Fruit fly (Drosophila melanogaster) whole organism, adult: Measurements from ENCODE around the gene Ogg1.

Experiments used
- CG12768 ChIP-seq: fragments of 200-800 bp; sonication (Bioruptor generic); optimal IDR thresholded peaks from 2 replicates; lab custom pipeline; 2017; ENCODE audit warnings: missing biosample characterization, missing genetic modification characterization, mild to moderate bottlenecking, moderate library complexity, missing genetic modification reagents
- CG14711 ChIP-seq: fragments of 200-800 bp; sonication (Bioruptor generic); optimal IDR thresholded peaks from 2 replicates; lab custom pipeline; 2018; ENCODE audit warnings: missing biosample characterization, mild to moderate bottlenecking, missing genetic modification characterization, moderate library complexity
- CG1620 ChIP-seq: fragments of 200-800 bp; sonication (Bioruptor generic); optimal IDR thresholded peaks from 2 replicates; lab custom pipeline; 2016; ENCODE audit warnings: missing biosample characterization, missing genetic modification characterization
- CG5204 ChIP-seq: fragments of 200-800 bp; sonication (Bioruptor generic); optimal IDR thresholded peaks from 2 replicates; lab custom pipeline; 2016; ENCODE audit warnings: missing biosample characterization, missing genetic modification characterization
- CG7045 ChIP-seq: fragments of 200-800 bp; sonication (Bioruptor generic); optimal IDR thresholded peaks from 2 replicates; lab custom pipeline; 2017; ENCODE audit warnings: missing biosample characterization, mild to moderate bottlenecking, missing genetic modification characterization
- Hr96 ChIP-seq: fragments of 200-800 bp; sonication (Bioruptor generic); optimal IDR thresholded peaks from 2 replicates; lab custom pipeline; 2016; ENCODE audit warnings: missing biosample characterization, missing genetic modification characterization
- kay ChIP-seq: fragments of 200-800 bp; sonication (Bioruptor generic); peaks from one replicate; lab custom pipeline; 2016; ENCODE audit warnings: missing biosample characterization, missing genetic modification characterization, borderline replicate concordance
- ovo ChIP-seq: fragments of 200-800 bp; sonication (Bioruptor generic); optimal IDR thresholded peaks from 2 replicates; lab custom pipeline; 2016; ENCODE audit warnings: missing biosample characterization, missing genetic modification characterization
- pad ChIP-seq: fragments of 200-800 bp; sonication (Bioruptor generic); optimal IDR thresholded peaks from 3 replicates; lab custom pipeline; 2017; ENCODE audit warnings: missing biosample characterization, missing genetic modification characterization, mild to moderate bottlenecking, moderate library complexity, missing genetic modification reagents
- tj ChIP-seq: fragments of 200-800 bp; sonication (Bioruptor generic); optimal IDR thresholded peaks from 3 replicates; lab custom pipeline; 2017; ENCODE audit warnings: missing biosample characterization, mild to moderate bottlenecking, missing genetic modification characterization, moderate library complexity

- TF ChIP-seq CG14711 (tag; lab: Kevin White, UChicago) (peak; percentile 91), pad (peak; percentile 80), tj (GFP tag; lab: Kevin White, UChicago) (peak; percentile 78), CG7045 (peak; percentile 88), CG5204 (GFP tag; lab: Kevin White, UChicago) (peak; percentile 87), kay (GFP tag; lab: Kevin White, UChicago) (peak; percentile 96), Hr96 (GFP tag; lab: Kevin White, UChicago) (peak; percentile 97), CG1620 (GFP tag; lab: Kevin White, UChicago) (peak; percentile 93), ovo (GFP tag; lab: Kevin White, UChicago) (peak; percentile 51), CG12768 (GFP tag; lab: Kevin White, UChicago) (peak; percentile 87)
These were observed 8.8 kb upstream of the Ogg1 start, which contains the start of gene CAH3 for dm6 chrX:8681189-8681821.
